Worm (Caenorhabditis elegans) whole organism, L4/young adult: ENCODE measurements around the gene C45B11.5.
A peak's percentile ranks its signal among the peaks of the same experiment; 100 is the strongest.

Source experiments
- W03F9.2 ChIP-seq: fragments of 150-350 bp; optimal IDR thresholded peaks from 2 replicates; lab custom pipeline; 2014; ENCODE audit warnings: missing biosample characterization, missing genetic modification characterization
- dao-5 ChIP-seq: sonication (generic microtip); optimal IDR thresholded peaks from 2 replicates; lab custom pipeline; 2016; ENCODE audit warnings: missing genotype, missing genetic modification characterization, moderate library complexity, missing compliant biosample characterization
- him-1 ChIP-seq: sonication (generic microtip); optimal IDR thresholded peaks from 2 replicates; lab custom pipeline; 2016; ENCODE audit warnings: missing genotype, missing genetic modification reagents, missing genetic modification characterization, missing compliant biosample characterization

The C45B11.5 gene

ce11 chrV:11057043-11057442, 15.4 kb downstream of the C45B11.5 start, which contains the start of gene srh-75:
TSS of gene srh-75 (minus strand) at chrV:11057143.
- TF ChIP-seq W03F9.2 (tag; lab: Kevin White, UChicago) (no peak), him-1 (tag; lab: Kevin White, UChicago) (no peak), dao-5 (no peak)

ce11 chrV:11059180-11059579, 17.6 kb downstream of the C45B11.5 start, which contains the start of gene T04C12.1:
TSS of gene T04C12.1 (minus strand) at chrV:11059269.
- TF ChIP-seq him-1 (tag; lab: Kevin White, UChicago): no peak
- TF ChIP-seq W03F9.2 (tag; lab: Kevin White, UChicago): no peak
- no peak for TF ChIP-seq dao-5

- no peak for TF ChIP-seq W03F9.2 (tag; lab: Kevin White, UChicago)
- no peak for TF ChIP-seq dao-5
- no peak for TF ChIP-seq him-1 (tag; lab: Kevin White, UChicago)
Measured at ce11 chrV:11060239-11060984, 18.8 kb downstream of the C45B11.5 start, which contains the start of gene T04C12.11. TSS of gene T04C12.11 (minus strand) at chrV:11060289.

ce11 chrV:11061887-11062286, 20.3 kb downstream of the C45B11.5 start:
- TF ChIP-seq him-1 (tag; lab: Kevin White, UChicago) (no peak), dao-5 (no peak), W03F9.2 (tag; lab: Kevin White, UChicago) (no peak)

ce11 chrV:11063115-11063514, 21.5 kb downstream of the C45B11.5 start, which contains the start of gene T04C12.9:
TSS of gene T04C12.9 (minus strand) at chrV:11063215.
- TF ChIP-seq him-1 (tag; lab: Kevin White, UChicago): no peak

ce11 chrV:11065513-11065912, 23.9 kb downstream of the C45B11.5 start, which contains the start of gene nlp-80:
TSS of gene nlp-80 (minus strand) at chrV:11065613.
- TF ChIP-seq him-1 (tag; lab: Kevin White, UChicago) (no peak), W03F9.2 (tag; lab: Kevin White, UChicago) (no peak), dao-5 (no peak)

- TF ChIP-seq him-1 (tag; lab: Kevin White, UChicago): no peak
- peak; percentile 51 for TF ChIP-seq W03F9.2 (tag; lab: Kevin White, UChicago)
- no peak for TF ChIP-seq dao-5
Measured at ce11 chrV:11069277-11069676, 27.7 kb downstream of the C45B11.5 start, which contains the start of gene T04C12.8. TSS of gene T04C12.8 (minus strand) at chrV:11069358.

ce11 chrV:11070388-11070787, 28.8 kb downstream of the C45B11.5 start:
- no peak for TF ChIP-seq W03F9.2 (tag; lab: Kevin White, UChicago)
- no peak for TF ChIP-seq dao-5
- no peak for TF ChIP-seq him-1 (tag; lab: Kevin White, UChicago)

- TF ChIP-seq W03F9.2 (tag; lab: Kevin White, UChicago) (no peak), dao-5 (no peak)
Measured at ce11 chrV:11071453-11071852, 29.9 kb downstream of the C45B11.5 start.

ce11 chrV:11073354-11073753, 31.8 kb downstream of the C45B11.5 start:
- TF ChIP-seq him-1 (tag; lab: Kevin White, UChicago) (no peak), W03F9.2 (tag; lab: Kevin White, UChicago) (no peak), dao-5 (no peak)

ce11 chrV:11074448-11074847, 32.8 kb downstream of the C45B11.5 start, which contains the start of gene act-3:
TSS of gene act-3 (minus strand) at chrV:11074498.
- TF ChIP-seq him-1 (tag; lab: Kevin White, UChicago) (no peak), W03F9.2 (tag; lab: Kevin White, UChicago) (no peak), dao-5 (no peak)

- TF ChIP-seq W03F9.2 (tag; lab: Kevin White, UChicago) (no peak), him-1 (tag; lab: Kevin White, UChicago) (no peak), dao-5 (no peak)
Measured at ce11 chrV:11075209-11076027, 33.8 kb downstream of the C45B11.5 start.

- TF ChIP-seq dao-5: no peak
- TF ChIP-seq him-1 (tag; lab: Kevin White, UChicago): no peak
- no peak for TF ChIP-seq W03F9.2 (tag; lab: Kevin White, UChicago)
Measured at ce11 chrV:11076028-11076402, 34.4 kb downstream of the C45B11.5 start.

- TF ChIP-seq dao-5 (peak; percentile 25), W03F9.2 (tag; lab: Kevin White, UChicago) (no peak), him-1 (tag; lab: Kevin White, UChicago) (no peak)
Measured at ce11 chrV:11076403-11076802, 34.8 kb downstream of the C45B11.5 start.
